Worm (Caenorhabditis elegans): ENCODE measurements around the gene atg-9.

atg-9 gene

ce11 chrV:312421-312820, 36.8 kb upstream of the atg-9 start, which contains the start of gene nhr-15:
TSS of gene nhr-15 (plus strand) at chrV:312721.
- TF ChIP-seq elt-1 (tag; optimal IDR thresholded peaks at IDR 0.05) (no peak), elt-3 (tag; optimal IDR thresholded peaks at IDR 0.05) (no peak), lsy-12 (tag; optimal IDR thresholded peaks at IDR 0.05) (no peak), ZK546.5 (tag; optimal IDR thresholded peaks at IDR 0.05) (no peak), ztf-4 (tag; optimal IDR thresholded peaks at IDR 0.05) (no peak), ceh-28 (tag; optimal IDR thresholded peaks at IDR 0.05) (no peak), nhr-12 (tag; optimal IDR thresholded peaks at IDR 0.05) (no peak), eor-1 (tag; optimal IDR thresholded peaks at IDR 0.05) (no peak), nhr-77 (tag; optimal IDR thresholded peaks at IDR 0.05) (no peak), ceh-82 (tag; optimal IDR thresholded peaks at IDR 0.05) (no peak), lin-39 (tag; optimal IDR thresholded peaks at IDR 0.05) (no peak), pqm-1 (tag; optimal IDR thresholded peaks at IDR 0.05) (no peak)

ce11 chrV:320009-320408, 29.2 kb upstream of the atg-9 start:
- TF ChIP-seq ceh-82 (tag; optimal IDR thresholded peaks at IDR 0.05) (no peak), ceh-16 (tag; optimal IDR thresholded peaks at IDR 0.05) (no peak), ceh-9 (tag; optimal IDR thresholded peaks at IDR 0.05) (no peak), nhr-76 (tag; optimal IDR thresholded peaks at IDR 0.05) (no peak), lin-39 (tag; optimal IDR thresholded peaks at IDR 0.05) (no peak), R02D3.7 (tag; optimal IDR thresholded peaks at IDR 0.05) (no peak), ZK546.5 (tag; optimal IDR thresholded peaks at IDR 0.05) (no peak), aly-2 (tag; optimal IDR thresholded peaks at IDR 0.05) (no peak), elt-3 (tag; optimal IDR thresholded peaks at IDR 0.05) (no peak), nhr-28 (tag; optimal IDR thresholded peaks at IDR 0.05) (no peak), egl-27 (tag; optimal IDR thresholded peaks at IDR 0.05) (no peak), ztf-4 (tag; optimal IDR thresholded peaks at IDR 0.05) (no peak), ztf-11 (tag; optimal IDR thresholded peaks at IDR 0.05) (no peak), pha-4 (tag; optimal IDR thresholded peaks at IDR 0.05) (no peak), nhr-25 (tag; optimal IDR thresholded peaks at IDR 0.05) (no peak), jun-1 (tag; optimal IDR thresholded peaks at IDR 0.05) (no peak)

- no peak for TF ChIP-seq unc-62 (GFP tag; optimal IDR thresholded peaks at IDR 0.05)
- TF ChIP-seq nhr-76 (tag; optimal IDR thresholded peaks at IDR 0.05), result no peak
- no peak for TF ChIP-seq ama-1 (optimal IDR thresholded peaks at IDR 0.05)
- no peak for TF ChIP-seq pqm-1 (tag; optimal IDR thresholded peaks at IDR 0.05)
- no peak for TF ChIP-seq eor-1 (tag; optimal IDR thresholded peaks at IDR 0.05)
- TF ChIP-seq lsy-12 (tag; optimal IDR thresholded peaks at IDR 0.05), result no peak
- TF ChIP-seq nhr-67 (tag; optimal IDR thresholded peaks at IDR 0.05), result no peak
- TF ChIP-seq fkh-10 (GFP tag; optimal IDR thresholded peaks at IDR 0.05), result no peak
- TF ChIP-seq sea-2 (GFP tag; optimal IDR thresholded peaks at IDR 0.05), result no peak
Observed at ce11 chrV:330625-331024, 18.6 kb upstream of the atg-9 start, which contains the start of gene abt-4. TSS of gene abt-4 (minus strand) at chrV:330725.

ce11 chrV:331245-331644, 17.9 kb upstream of the atg-9 start:
- TF ChIP-seq pha-4 (tag; optimal IDR thresholded peaks at IDR 0.05) (no peak), ceh-16 (tag; optimal IDR thresholded peaks at IDR 0.05) (no peak), fkh-2 (tag; optimal IDR thresholded peaks at IDR 0.05) (no peak), nhr-23 (tag; optimal IDR thresholded peaks at IDR 0.05) (no peak), elt-2 (tag; optimal IDR thresholded peaks at IDR 0.05) (peak; percentile 28), R02D3.7 (tag; optimal IDR thresholded peaks at IDR 0.05) (no peak), unc-62 (GFP tag; optimal IDR thresholded peaks at IDR 0.05) (no peak), ztf-4 (tag; optimal IDR thresholded peaks at IDR 0.05) (no peak), pqm-1 (tag; optimal IDR thresholded peaks at IDR 0.05) (peak; percentile 57), ztf-11 (tag; optimal IDR thresholded peaks at IDR 0.05) (no peak), nhr-25 (tag; optimal IDR thresholded peaks at IDR 0.05) (no peak), mml-1 (tag; optimal IDR thresholded peaks at IDR 0.05) (no peak), lin-39 (tag; optimal IDR thresholded peaks at IDR 0.05) (no peak)

- TF ChIP-seq egl-27 (tag; optimal IDR thresholded peaks at IDR 0.05) (no peak), ceh-9 (tag; optimal IDR thresholded peaks at IDR 0.05) (no peak), unc-39 (tag; optimal IDR thresholded peaks at IDR 0.05) (no peak), lsy-12 (tag; optimal IDR thresholded peaks at IDR 0.05) (no peak), nhr-23 (tag; optimal IDR thresholded peaks at IDR 0.05) (no peak), pha-4 (tag; optimal IDR thresholded peaks at IDR 0.05) (peak; percentile 58), fkh-10 (GFP tag; optimal IDR thresholded peaks at IDR 0.05) (no peak), tbx-2 (tag; optimal IDR thresholded peaks at IDR 0.05) (no peak), elt-2 (tag; optimal IDR thresholded peaks at IDR 0.05) (peak; percentile 93), snpc-4 (tag; optimal IDR thresholded peaks at IDR 0.05) (no peak), pqm-1 (tag; optimal IDR thresholded peaks at IDR 0.05) (peak; percentile 84), lin-15B (tag; optimal IDR thresholded peaks at IDR 0.05) (no peak), jun-1 (tag; optimal IDR thresholded peaks at IDR 0.05) (peak; percentile 21), sea-2 (GFP tag; optimal IDR thresholded peaks at IDR 0.05) (no peak), lin-39 (tag; optimal IDR thresholded peaks at IDR 0.05) (no peak), nhr-67 (tag; optimal IDR thresholded peaks at IDR 0.05) (no peak), ceh-16 (tag; optimal IDR thresholded peaks at IDR 0.05) (no peak), ceh-28 (tag; optimal IDR thresholded peaks at IDR 0.05) (no peak), ztf-4 (tag; optimal IDR thresholded peaks at IDR 0.05) (no peak), nhr-12 (tag; optimal IDR thresholded peaks at IDR 0.05) (no peak)
Observed at ce11 chrV:332585-332984, 16.6 kb upstream of the atg-9 start.
